Worm (Caenorhabditis elegans) whole organism, young adult: Measurements from ENCODE around the gene nol-10.

ENCODE experiments used
- C17E4.6 ChIP-seq: fragments of 200-800 bp; sonication (Bioruptor generic); IDR thresholded peaks from 2 replicates; pipeline ENCODE4 v1.3.6; 2022; ENCODE audit warnings: missing genetic modification reagents, missing genetic modification characterization, missing compliant biosample characterization
- F10E7.11 ChIP-seq: sonication (generic microtip); optimal IDR thresholded peaks from 2 replicates; lab custom pipeline; 2017; ENCODE audit warnings: mild to moderate bottlenecking, missing genetic modification characterization, moderate library complexity, missing compliant biosample characterization
- F33H1.4 ChIP-seq: fragments of 200-800 bp; sonication (Bioruptor generic); IDR thresholded peaks from 2 replicates; pipeline ENCODE4 v1.3.6; 2022; ENCODE audit warnings: missing genetic modification reagents, missing genetic modification characterization, missing compliant biosample characterization
- F57A8.1 ChIP-seq: fragments of 200-800 bp; sonication (Bioruptor generic); optimal IDR thresholded peaks from 2 replicates; lab custom pipeline; 2018; ENCODE audit warnings: mild to moderate bottlenecking, missing genetic modification characterization, moderate library complexity, missing compliant biosample characterization
- T26A5.8 ChIP-seq: sonication (generic microtip); optimal IDR thresholded peaks from 2 replicates; lab custom pipeline; 2016; ENCODE audit warnings: missing genetic modification characterization, missing compliant biosample characterization
- Y56A3A.18 ChIP-seq: fragments of 200-800 bp; sonication (Bioruptor generic); IDR thresholded peaks from 2 replicates; pipeline ENCODE4 v1.3.6; 2022; ENCODE audit warnings: missing genetic modification reagents, missing genetic modification characterization, missing compliant biosample characterization
- Y95B8A.8 ChIP-seq: fragments of 200-800 bp; sonication (Bioruptor generic); IDR thresholded peaks from 2 replicates; pipeline ENCODE4 v1.3.6; 2022; ENCODE audit warnings: missing genetic modification reagents, missing genetic modification characterization, missing compliant biosample characterization
- ZK185.1 ChIP-seq: sonication (generic microtip); optimal IDR thresholded peaks from 2 replicates; lab custom pipeline; 2016; ENCODE audit warnings: mild to moderate bottlenecking, missing genetic modification characterization, missing compliant biosample characterization; ENCODE audit not compliant: poor library complexity, severe bottlenecking
- ama-1 ChIP-seq, 3 experiments: fragments of 150-350 bp in 1 of 3; sonication (generic microtip) in 2 of 3; optimal IDR thresholded peaks; 2 replicates each; lab custom pipeline; 2014 to 2018; ENCODE audit warnings: missing biosample characterization in 2 of 3, missing genetic modification characterization in 2 of 3, missing genetic modification reagents in 2 of 3
- atf-7 ChIP-seq: sonication (generic microtip); optimal IDR thresholded peaks from 2 replicates; lab custom pipeline; 2017; ENCODE audit warnings: mild to moderate bottlenecking, missing genetic modification characterization, missing compliant biosample characterization
- athp-1 ChIP-seq: sonication (generic microtip); optimal IDR thresholded peaks from 2 replicates; lab custom pipeline; 2017; ENCODE audit warnings: mild to moderate bottlenecking, missing genetic modification characterization, missing compliant biosample characterization
- attf-3 ChIP-seq: fragments of 200-800 bp; sonication (Bioruptor generic); conservative IDR thresholded peaks from 2 replicates; pipeline ENCODE4 v1.3.6; 2022; ENCODE audit warnings: missing genetic modification reagents, missing genetic modification characterization, missing compliant biosample characterization
- bed-1 ChIP-seq: fragments of 200-800 bp; sonication (Bioruptor generic); IDR thresholded peaks from 2 replicates; pipeline ENCODE4 v1.3.6; 2022; ENCODE audit warnings: missing genetic modification reagents, missing genetic modification characterization, missing compliant biosample characterization
- cebp-1 ChIP-seq, 2 experiments: fragments of 200-800 bp in 1 of 2; sonication (Bioruptor generic) in 1 of 2; sonication (generic microtip) in 1 of 2; IDR thresholded peaks in 1 of 2; optimal IDR thresholded peaks in 1 of 2; 2 replicates each; pipeline versions ENCODE4 v1.3.6 to Lab custom; 2017 to 2022; ENCODE audit warnings: missing compliant biosample characterization in 2 of 2, missing genetic modification characterization in 2 of 2, mild to moderate bottlenecking in 1 of 2, missing genetic modification reagents in 1 of 2, moderate library complexity in 1 of 2
- ceh-40 ChIP-seq: fragments of 200-800 bp; sonication (Bioruptor generic); IDR thresholded peaks from 2 replicates; pipeline ENCODE4 v1.3.6; 2022; ENCODE audit warnings: missing genetic modification characterization, missing compliant biosample characterization
- die-1 ChIP-seq: sonication (generic microtip); optimal IDR thresholded peaks from 2 replicates; lab custom pipeline; 2016; ENCODE audit warnings: missing genotype, mild to moderate bottlenecking, missing genetic modification characterization, missing compliant biosample characterization
- dpff-1 ChIP-seq: sonication (generic microtip); optimal IDR thresholded peaks from 2 replicates; lab custom pipeline; 2017; ENCODE audit warnings: mild to moderate bottlenecking, missing genetic modification characterization, missing compliant biosample characterization
- fkh-3 ChIP-seq: sonication (generic microtip); optimal IDR thresholded peaks from 2 replicates; lab custom pipeline; 2016; ENCODE audit warnings: mild to moderate bottlenecking, missing genetic modification characterization, missing compliant biosample characterization
- him-1 ChIP-seq: sonication (generic microtip); optimal IDR thresholded peaks from 2 replicates; lab custom pipeline; 2016; ENCODE audit warnings: missing genotype, missing genetic modification reagents, missing genetic modification characterization, missing compliant biosample characterization
- hmg-1.2 ChIP-seq: fragments of 200-800 bp; sonication (Bioruptor generic); IDR thresholded peaks from 2 replicates; pipeline ENCODE4 v1.3.6; 2022; ENCODE audit warnings: missing genetic modification reagents, missing genetic modification characterization, missing compliant biosample characterization
- hrde-1 ChIP-seq: sonication (generic microtip); optimal IDR thresholded peaks from 2 replicates; lab custom pipeline; 2016; ENCODE audit warnings: missing genetic modification characterization, mild to moderate bottlenecking, missing compliant biosample characterization, moderate library complexity, missing genotype, missing genetic modification reagents, borderline replicate concordance
- let-607 ChIP-seq, 2 experiments: fragments of 200-800 bp in 1 of 2; sonication (Bioruptor generic) in 1 of 2; sonication (generic microtip) in 1 of 2; optimal IDR thresholded peaks; 2 replicates each; lab custom pipeline; 2016 to 2018; ENCODE audit warnings: mild to moderate bottlenecking in 2 of 2, missing compliant biosample characterization in 2 of 2, missing genetic modification characterization in 2 of 2, moderate library complexity in 2 of 2, missing genotype in 1 of 2
- lin-35 ChIP-seq, 3 experiments: fragments of 150-350 bp in 2 of 3; sonication (generic microtip) in 1 of 3; optimal IDR thresholded peaks; 2 replicates each; lab custom pipeline; 2014 to 2018; ENCODE audit warnings: missing biosample characterization in 3 of 3, missing genetic modification characterization in 3 of 3, missing genetic modification reagents in 3 of 3
- lin-54 ChIP-seq: fragments of 200-800 bp; sonication (Bioruptor generic); optimal IDR thresholded peaks from 2 replicates; lab custom pipeline; 2018; ENCODE audit warnings: mild to moderate bottlenecking, missing genetic modification characterization, missing compliant biosample characterization
- lir-1 ChIP-seq: fragments of 200-800 bp; sonication (Bioruptor generic); conservative IDR thresholded peaks from 2 replicates; pipeline ENCODE4 v1.3.6; 2022; ENCODE audit warnings: missing genetic modification reagents, missing genetic modification characterization, missing compliant biosample characterization
- madf-3 ChIP-seq: fragments of 200-800 bp; sonication (Bioruptor generic); IDR thresholded peaks from 2 replicates; pipeline ENCODE4 v1.3.6; 2022; ENCODE audit warnings: missing genetic modification reagents, missing genetic modification characterization, missing compliant biosample characterization
- mcd-1 ChIP-seq: fragments of 200-800 bp; sonication (Bioruptor generic); IDR thresholded peaks from 2 replicates; pipeline ENCODE4 v1.3.6; 2022; ENCODE audit warnings: missing genetic modification reagents, missing genetic modification characterization, missing compliant biosample characterization
- nhr-120 ChIP-seq: fragments of 200-800 bp; sonication (Bioruptor generic); IDR thresholded peaks from 2 replicates; pipeline ENCODE4 v1.3.6; 2022; ENCODE audit warnings: missing genetic modification characterization, missing compliant biosample characterization
- nhr-179 ChIP-seq: sonication (generic microtip); optimal IDR thresholded peaks from 2 replicates; lab custom pipeline; 2016; ENCODE audit warnings: mild to moderate bottlenecking, missing genetic modification characterization, missing compliant biosample characterization
- nhr-80 ChIP-seq: sonication (generic microtip); optimal IDR thresholded peaks from 2 replicates; lab custom pipeline; 2016; ENCODE audit warnings: missing genetic modification characterization, missing compliant biosample characterization
- pbrm-1 ChIP-seq: fragments of 200-800 bp; sonication (Bioruptor generic); IDR thresholded peaks from 2 replicates; pipeline ENCODE4 v1.3.6; 2022; ENCODE audit warnings: missing genetic modification reagents, missing genetic modification characterization, missing compliant biosample characterization
- rec-8 ChIP-seq, 2 experiments: sonication (generic microtip); optimal IDR thresholded peaks; 2 replicates each; lab custom pipeline; 2016; ENCODE audit warnings: mild to moderate bottlenecking in 2 of 2, missing genetic modification characterization in 2 of 2, missing genetic modification reagents in 2 of 2, missing genotype in 2 of 2, missing biosample characterization in 1 of 2, missing compliant biosample characterization in 1 of 2, moderate library complexity in 1 of 2
- repo-1 ChIP-seq: sonication (generic microtip); optimal IDR thresholded peaks from 2 replicates; lab custom pipeline; 2017; ENCODE audit warnings: mild to moderate bottlenecking, missing genetic modification characterization, missing compliant biosample characterization
- sdz-38 ChIP-seq: sonication (generic microtip); optimal IDR thresholded peaks from 2 replicates; lab custom pipeline; 2016; ENCODE audit warnings: missing genotype, missing genetic modification characterization, missing compliant biosample characterization
- snpc-1.1 ChIP-seq: sonication (generic microtip); optimal IDR thresholded peaks from 2 replicates; lab custom pipeline; 2017; ENCODE audit warnings: missing genetic modification characterization, mild to moderate bottlenecking, missing compliant biosample characterization, antibody characterized with exemption, moderate library complexity, missing genotype, missing genetic modification reagents; ENCODE audit not compliant: insufficient read depth
- snpc-1.3 ChIP-seq: sonication (generic microtip); optimal IDR thresholded peaks from 2 replicates; lab custom pipeline; 2017; ENCODE audit warnings: missing genetic modification characterization, mild to moderate bottlenecking, missing compliant biosample characterization, antibody characterized with exemption, moderate library complexity, missing genotype, missing genetic modification reagents; ENCODE audit not compliant: insufficient read depth
- sptf-2 ChIP-seq: fragments of 200-800 bp; sonication (Bioruptor generic); optimal IDR thresholded peaks from 2 replicates; lab custom pipeline; 2018; ENCODE audit warnings: mild to moderate bottlenecking, missing genetic modification characterization, missing compliant biosample characterization
- zfh-2 ChIP-seq: fragments of 200-800 bp; sonication (Bioruptor generic); conservative IDR thresholded peaks from 2 replicates; pipeline ENCODE4 v1.3.6; 2022; ENCODE audit warnings: missing genetic modification reagents, missing genetic modification characterization, missing compliant biosample characterization
- ztf-18 ChIP-seq: sonication (generic microtip); optimal IDR thresholded peaks from 2 replicates; lab custom pipeline; 2016; ENCODE audit warnings: missing genotype, mild to moderate bottlenecking, missing genetic modification characterization, missing compliant biosample characterization
- ztf-25 ChIP-seq: fragments of 200-800 bp; sonication (Bioruptor generic); IDR thresholded peaks from 2 replicates; pipeline ENCODE4 v1.3.6; 2022; ENCODE audit warnings: missing genetic modification reagents, missing genetic modification characterization, missing compliant biosample characterization
- ztf-26 ChIP-seq: sonication (generic microtip); optimal IDR thresholded peaks from 2 replicates; lab custom pipeline; 2017; ENCODE audit warnings: missing genetic modification characterization, missing compliant biosample characterization

nol-10 gene

ce11 chrIV:7573944-7574343 is 6.5 kb upstream of the nol-10 start (continued):
- TF ChIP-seq ztf-18 (tag; lab: Kevin White, UChicago) (peak; percentile 86), Y56A3A.18 (GFP tag; lab: Robert Waterston, UW) (peak; percentile 88), bed-1 (GFP tag; lab: Robert Waterston, UW) (0 out of 2 replicates have a peak, but pooled peaks have one; percentile 22), hmg-1.2 (GFP tag; lab: Robert Waterston, UW) (peak; percentile 79), ceh-40 (GFP tag; lab: Robert Waterston, UW) (peak; percentile 87; the same call in 1 of the 2 replicates), ztf-25 (GFP tag; lab: Robert Waterston, UW) (peak; percentile 97), die-1 (tag; lab: Kevin White, UChicago) (peak; percentile 98), madf-3 (peak; percentile 93), lin-35 (GFP tag; optimal IDR thresholded peaks at IDR 0.05; lab: Kevin White, UChicago) (peak in 2 of 3 experiments; percentile 59 to 76), ztf-26 (tag; lab: Kevin White, UChicago) (peak; percentile 71), let-607 (tag; optimal IDR thresholded peaks at IDR 0.05; lab: Kevin White, UChicago) (peak; percentile 43 to 75), sdz-38 (tag; lab: Kevin White, UChicago) (no peak), rec-8 (tag; optimal IDR thresholded peaks at IDR 0.05; lab: Kevin White, UChicago) (peak; percentile 93 to 97), T26A5.8 (peak; percentile 93), Y95B8A.8 (GFP tag; lab: Robert Waterston, UW) (peak; percentile 62; the same call in 1 of the 2 replicates), snpc-1.3 (tag; lab: Kevin White, UChicago) (peak; percentile 96), nhr-179 (peak; percentile 22), C17E4.6 (GFP tag; lab: Robert Waterston, UW) (0 out of 2 replicates have a peak, but pooled peaks have one; percentile 50), sptf-2 (GFP tag; lab: Kevin White, UChicago) (peak; percentile 94), athp-1 (tag; lab: Kevin White, UChicago) (peak; percentile 91), hrde-1 (peak; percentile 96), cebp-1 (GFP tag; IDR thresholded peaks at IDR 0.05; lab: Robert Waterston, UW) (no peak; the same call in 1 of the 2 replicates), cebp-1 (tag; optimal IDR thresholded peaks at IDR 0.05; lab: Kevin White, UChicago) (no peak), attf-3 (GFP tag; lab: Robert Waterston, UW) (peak; percentile 73), F57A8.1 (GFP tag; lab: Kevin White, UChicago) (peak; percentile 97), mcd-1 (GFP tag; lab: Robert Waterston, UW) (no peak; the same call in 1 of the 2 replicates), F33H1.4 (GFP tag; lab: Robert Waterston, UW) (peak; percentile 54), F10E7.11 (tag; lab: Kevin White, UChicago) (peak; percentile 87), lin-54 (peak; percentile 85), atf-7 (tag; lab: Kevin White, UChicago) (peak; percentile 84), zfh-2 (GFP tag; lab: Robert Waterston, UW) (peak; percentile 57; the same call in 1 of the 2 replicates), him-1 (tag; lab: Kevin White, UChicago) (peak; percentile 96), fkh-3 (tag; lab: Kevin White, UChicago) (peak; percentile 88), nhr-80 (peak; percentile 45)
- TF ChIP-seq, all 124 proteins: peak for 107

- TF ChIP-seq pbrm-1 (no peak), ama-1 (optimal IDR thresholded peaks at IDR 0.05; lab: Kevin White, UChicago) (no peak), ama-1 (GFP tag; optimal IDR thresholded peaks at IDR 0.05; lab: Kevin White, UChicago) (no peak), lir-1 (GFP tag; lab: Robert Waterston, UW) (no peak), mcd-1 (GFP tag; lab: Robert Waterston, UW) (no peak), repo-1 (tag; lab: Kevin White, UChicago) (no peak), snpc-1.1 (no peak), nhr-120 (GFP tag; lab: Robert Waterston, UW) (no peak), ztf-25 (GFP tag; lab: Robert Waterston, UW) (no peak), F57A8.1 (GFP tag; lab: Kevin White, UChicago) (no peak), him-1 (tag; lab: Kevin White, UChicago) (no peak), dpff-1 (no peak), ceh-40 (GFP tag; lab: Robert Waterston, UW) (no peak), ZK185.1 (tag; lab: Kevin White, UChicago) (no peak)
These were observed 5.1 kb upstream of the nol-10 start, which contains the start of gene cec-4 for ce11 chrIV:7575147-7575768. TSS of gene cec-4 (plus strand) at chrIV:7575718.
